Fruit fly (Drosophila melanogaster) whole organism, embryonic: ENCODE data around the gene Dpy-30L1.
A peak's percentile ranks its signal among the peaks of the same experiment; 100 is the strongest.

Experiments
- Atf6 ChIP-seq: fragments of 200-800 bp; sonication (Bioruptor generic); IDR thresholded peaks from 2 replicates; pipeline ENCODE4 v1.3.6; 2022; ENCODE audit warnings: missing biosample characterization, missing genetic modification characterization
- CG10366 ChIP-seq: fragments of 200-800 bp; sonication (Bioruptor generic); IDR thresholded peaks from 2 replicates; pipeline ENCODE4 v1.3.6; 2022; ENCODE audit warnings: missing biosample characterization, missing genetic modification characterization
- CG10654 ChIP-seq: fragments of 200-800 bp; sonication (Bioruptor generic); optimal IDR thresholded peaks from 2 replicates; lab custom pipeline; 2016; ENCODE audit warnings: missing biosample characterization, missing genetic modification characterization
- CG1233 ChIP-seq: fragments of 200-800 bp; sonication (Bioruptor generic); optimal IDR thresholded peaks from 4 replicates; lab custom pipeline; 2018; ENCODE audit warnings: missing biosample characterization, mild to moderate bottlenecking, missing genetic modification characterization
- CG14050 ChIP-seq: fragments of 200-800 bp; sonication (Bioruptor generic); IDR thresholded peaks from 3 replicates; pipeline ENCODE4 v1.3.6; 2022; ENCODE audit warnings: missing biosample characterization, missing genetic modification characterization
- CG14441 ChIP-seq: fragments of 200-800 bp; sonication (Bioruptor generic); IDR thresholded peaks from 2 replicates; pipeline ENCODE4 v1.3.6; 2022; ENCODE audit warnings: missing biosample characterization, missing genetic modification characterization
- CG14965 ChIP-seq: fragments of 200-800 bp; sonication (Bioruptor generic); optimal IDR thresholded peaks from 2 replicates; lab custom pipeline; 2016; ENCODE audit warnings: missing biosample characterization, missing genetic modification characterization, borderline replicate concordance
- CG15479 ChIP-seq: fragments of 200-800 bp; sonication (Bioruptor generic); optimal IDR thresholded peaks from 3 replicates; lab custom pipeline; 2019; ENCODE audit warnings: missing biosample characterization, mild to moderate bottlenecking, missing genetic modification characterization, moderate library complexity
- CG16863 ChIP-seq: fragments of 200-800 bp; sonication (Bioruptor generic); optimal IDR thresholded peaks from 3 replicates; lab custom pipeline; 2016; ENCODE audit warnings: missing biosample characterization, missing genetic modification characterization
- CG17186 ChIP-seq: fragments of 200-800 bp; sonication (Bioruptor generic); optimal IDR thresholded peaks from 3 replicates; lab custom pipeline; 2017; ENCODE audit warnings: missing biosample characterization, missing genetic modification reagents, missing genetic modification characterization
- CG17328 ChIP-seq: fragments of 200-800 bp; sonication (Bioruptor generic); IDR thresholded peaks from 2 replicates; pipeline ENCODE4 v1.3.6; 2022; ENCODE audit warnings: missing biosample characterization, missing genetic modification characterization
- CG2116 ChIP-seq: fragments of 200-800 bp; sonication (Bioruptor generic); optimal IDR thresholded peaks from 3 replicates; lab custom pipeline; 2018; ENCODE audit warnings: missing biosample characterization, mild to moderate bottlenecking, missing genetic modification characterization
- CG2202 ChIP-seq: fragments of 200-800 bp; sonication (Bioruptor generic); optimal IDR thresholded peaks from 2 replicates; lab custom pipeline; 2018; ENCODE audit warnings: missing biosample characterization, mild to moderate bottlenecking, missing genetic modification characterization
- CG31441 ChIP-seq: fragments of 200-800 bp; sonication (Bioruptor generic); IDR thresholded peaks from 2 replicates; pipeline ENCODE4 v1.3.6; 2022; ENCODE audit warnings: missing biosample characterization, missing genetic modification characterization
- CG3163 ChIP-seq: fragments of 200-800 bp; sonication (Bioruptor generic); optimal IDR thresholded peaks from 3 replicates; lab custom pipeline; 2016; ENCODE audit warnings: missing biosample characterization, missing genetic modification characterization
- CG4328 ChIP-seq: fragments of 200-800 bp; sonication (Bioruptor generic); optimal IDR thresholded peaks from 3 replicates; lab custom pipeline; 2017; ENCODE audit warnings: missing biosample characterization, missing genetic modification reagents, missing genetic modification characterization
- CG7987 ChIP-seq: fragments of 200-800 bp; sonication (Bioruptor generic); optimal IDR thresholded peaks from 2 replicates; lab custom pipeline; 2018; ENCODE audit warnings: missing biosample characterization, mild to moderate bottlenecking, missing genetic modification characterization, moderate library complexity
- CG8290 ChIP-seq, 3 experiments: fragments of 200-800 bp; sonication (Bioruptor generic); optimal IDR thresholded peaks; 2 replicates each; lab custom pipeline; 2016 to 2019; ENCODE audit warnings: missing biosample characterization in 3 of 3, missing genetic modification characterization in 3 of 3, mild to moderate bottlenecking in 2 of 3, moderate library complexity in 1 of 3
- CG8359 ChIP-seq: fragments of 200-800 bp; sonication (Bioruptor generic); optimal IDR thresholded peaks from 2 replicates; lab custom pipeline; 2017; ENCODE audit warnings: missing biosample characterization, mild to moderate bottlenecking, missing genetic modification characterization, borderline replicate concordance
- CG9817 ChIP-seq: fragments of 200-800 bp; sonication (Bioruptor generic); optimal IDR thresholded peaks from 2 replicates; lab custom pipeline; 2018; ENCODE audit warnings: missing biosample characterization, mild to moderate bottlenecking, missing genetic modification characterization, moderate library complexity
- Camta ChIP-seq: fragments of 200-800 bp; sonication (Bioruptor generic); optimal IDR thresholded peaks from 2 replicates; lab custom pipeline; 2016; ENCODE audit warnings: missing biosample characterization, missing genetic modification characterization
- Dref ChIP-seq: fragments of 200-800 bp; sonication (Bioruptor generic); IDR thresholded peaks from 2 replicates; pipeline ENCODE4 v1.3.6; 2022; ENCODE audit warnings: missing biosample characterization, missing genetic modification characterization
- Ets97D ChIP-seq: fragments of 200-800 bp; sonication (Bioruptor generic); optimal IDR thresholded peaks from 3 replicates; lab custom pipeline; 2016; ENCODE audit warnings: missing biosample characterization, missing genetic modification characterization
- Gsc ChIP-seq: fragments of 200-800 bp; sonication (Bioruptor generic); IDR thresholded peaks from 2 replicates; pipeline ENCODE4 v1.3.6; 2022; ENCODE audit warnings: missing biosample characterization, missing genetic modification characterization
- H2.0 ChIP-seq: fragments of 200-800 bp; sonication (Bioruptor generic); IDR thresholded peaks from 2 replicates; pipeline ENCODE4 v1.3.6; 2022; ENCODE audit warnings: missing biosample characterization, missing genetic modification characterization
- Hr39 ChIP-seq: fragments of >200 bp; optimal IDR thresholded peaks from 2 replicates; lab custom pipeline; 2017
- Lim3 ChIP-seq: fragments of 200-800 bp; sonication (Bioruptor generic); IDR thresholded peaks from 2 replicates; pipeline ENCODE4 v1.3.6; 2022; ENCODE audit warnings: missing biosample characterization, missing genetic modification characterization
- Mes4 ChIP-seq: fragments of 200-800 bp; sonication (Bioruptor generic); optimal IDR thresholded peaks from 2 replicates; lab custom pipeline; 2016; ENCODE audit warnings: missing biosample characterization, missing genetic modification characterization
- Myb ChIP-seq: fragments of 200-800 bp; sonication (Bioruptor generic); optimal IDR thresholded peaks from 2 replicates; lab custom pipeline; 2016; ENCODE audit warnings: missing biosample characterization, missing genetic modification characterization
- NC2α ChIP-seq: fragments of 200-800 bp; sonication (Bioruptor generic); optimal IDR thresholded peaks from 2 replicates; lab custom pipeline; 2016; ENCODE audit warnings: missing biosample characterization, missing genetic modification characterization
- NFAT ChIP-seq: fragments of 200-800 bp; sonication (Bioruptor generic); IDR thresholded peaks from 2 replicates; pipeline ENCODE4 v1.3.6; 2022; ENCODE audit warnings: missing biosample characterization, missing genetic modification characterization
- Nf-YA ChIP-seq: fragments of 200-800 bp; sonication (Bioruptor generic); IDR thresholded peaks from 2 replicates; pipeline ENCODE4 v1.3.6; 2022; ENCODE audit warnings: missing biosample characterization, missing genetic modification characterization
- Nf-YC ChIP-seq: fragments of 200-800 bp; optimal IDR thresholded peaks from 3 replicates; lab custom pipeline; 2019; ENCODE audit warnings: missing biosample characterization, mild to moderate bottlenecking, missing genetic modification characterization, moderate library complexity
- Pdp1 ChIP-seq, 2 experiments: fragments of 200-800 bp; sonication (Bioruptor generic); optimal IDR thresholded peaks; 3 replicates each; lab custom pipeline; 2016; ENCODE audit warnings: missing biosample characterization in 2 of 2, missing genetic modification characterization in 2 of 2, mild to moderate bottlenecking in 1 of 2, moderate library complexity in 1 of 2
- aop ChIP-seq: fragments of 200-800 bp; sonication (Bioruptor generic); IDR thresholded peaks from 2 replicates; pipeline ENCODE4 v1.3.6; 2022; ENCODE audit warnings: missing biosample characterization, missing genetic modification characterization
- az2 ChIP-seq: fragments of 200-800 bp; sonication (Bioruptor generic); optimal IDR thresholded peaks from 3 replicates; lab custom pipeline; 2016; ENCODE audit warnings: missing biosample characterization, missing genetic modification characterization
- crol ChIP-seq: fragments of 200-800 bp; sonication (Bioruptor generic); IDR thresholded peaks from 2 replicates; pipeline ENCODE4 v1.3.6; 2022; ENCODE audit warnings: missing biosample characterization, missing genetic modification characterization
- dan ChIP-seq: fragments of 200-800 bp; sonication (Bioruptor generic); IDR thresholded peaks from 2 replicates; pipeline ENCODE4 v1.3.6; 2022; ENCODE audit warnings: missing biosample characterization, missing genetic modification characterization
- eve ChIP-seq, 2 experiments: fragments of >200 bp; optimal IDR thresholded peaks; 2 replicates each; lab custom pipeline; 2017; ENCODE audit warnings: missing biosample characterization in 2 of 2, missing genetic modification characterization in 2 of 2
- fd3F ChIP-seq: fragments of 200-800 bp; sonication (Bioruptor generic); optimal IDR thresholded peaks from 2 replicates; lab custom pipeline; 2018; ENCODE audit warnings: missing biosample characterization, mild to moderate bottlenecking, missing genetic modification characterization, moderate library complexity
- gce ChIP-seq: fragments of 200-800 bp; sonication (Bioruptor generic); IDR thresholded peaks from 3 replicates; pipeline ENCODE4 v1.3.6; 2022; ENCODE audit warnings: missing biosample characterization, missing genetic modification characterization
- gsb-n ChIP-seq: fragments of 200-800 bp; sonication (Bioruptor generic); optimal IDR thresholded peaks from 3 replicates; lab custom pipeline; 2018; ENCODE audit warnings: missing biosample characterization, mild to moderate bottlenecking, missing genetic modification characterization
- klu ChIP-seq: fragments of 200-800 bp; sonication (Bioruptor generic); IDR thresholded peaks from 2 replicates; pipeline ENCODE4 v1.3.6; 2022; ENCODE audit warnings: missing biosample characterization, missing genetic modification characterization
- maf-S ChIP-seq: fragments of 200-800 bp; sonication (Bioruptor generic); optimal IDR thresholded peaks from 2 replicates; lab custom pipeline; 2016; ENCODE audit warnings: missing biosample characterization, missing genetic modification characterization
- nerfin-1 ChIP-seq: fragments of 200-800 bp; sonication (Bioruptor generic); optimal IDR thresholded peaks from 3 replicates; lab custom pipeline; 2019; ENCODE audit warnings: missing biosample characterization, mild to moderate bottlenecking, missing genetic modification characterization, moderate library complexity
- pita ChIP-seq: fragments of 200-800 bp; sonication (Bioruptor generic); optimal IDR thresholded peaks from 2 replicates; lab custom pipeline; 2017; ENCODE audit warnings: missing biosample characterization, mild to moderate bottlenecking, missing genetic modification characterization
- scrt ChIP-seq: fragments of 200-800 bp; sonication (Bioruptor generic); optimal IDR thresholded peaks from 2 replicates; lab custom pipeline; 2018; ENCODE audit warnings: missing biosample characterization, mild to moderate bottlenecking, missing genetic modification characterization, moderate library complexity
- sd ChIP-seq: fragments of 200-800 bp; sonication (Bioruptor generic); optimal IDR thresholded peaks from 3 replicates; lab custom pipeline; 2018; ENCODE audit warnings: missing biosample characterization, mild to moderate bottlenecking, missing genetic modification characterization, moderate library complexity
- tin ChIP-seq: fragments of 200-800 bp; sonication (Bioruptor generic); optimal IDR thresholded peaks from 3 replicates; lab custom pipeline; 2016; ENCODE audit warnings: missing biosample characterization, missing genetic modification characterization
- tna ChIP-seq: fragments of 200-800 bp; sonication (Bioruptor generic); IDR thresholded peaks from 2 replicates; pipeline ENCODE4 v1.3.6; 2022; ENCODE audit warnings: missing biosample characterization, missing genetic modification characterization; ENCODE audit not compliant: partially characterized antibody
- toy ChIP-seq: fragments of 200-800 bp; sonication (Bioruptor generic); IDR thresholded peaks from 2 replicates; pipeline ENCODE4 v1.3.6; 2022; ENCODE audit warnings: missing biosample characterization, missing genetic modification characterization
- wdn ChIP-seq: fragments of 200-800 bp; sonication (Bioruptor generic); IDR thresholded peaks from 2 replicates; pipeline ENCODE4 v1.3.6; 2022; ENCODE audit warnings: missing biosample characterization, missing genetic modification characterization

Gene Dpy-30L1

dm6 chr2L:10767597-10768188 is 35.2 kb downstream of the Dpy-30L1 start, which contains the start of gene Ubc2 (continued):
- TF ChIP-seq nerfin-1 (tag; lab: Kevin White, UChicago), result no peak
- TF ChIP-seq Atf6, result no peak
- TF ChIP-seq dan (GFP tag; lab: Robert Waterston, UW), result no peak
- peak; percentile 75 for TF ChIP-seq tna (GFP tag; lab: Robert Waterston, UW)
- no peak for TF ChIP-seq crol
- no peak for TF ChIP-seq CG14050 (GFP tag; lab: Robert Waterston, UW)
- TF ChIP-seq Myb (GFP tag; lab: Kevin White, UChicago), result peak; percentile 87
- TF ChIP-seq Dref (GFP tag; lab: Robert Waterston, UW), result peak; percentile 94
- TF ChIP-seq CG14441 (GFP tag; lab: Robert Waterston, UW), result 0 out of 2 replicates have a peak, but pooled peaks have one; percentile 24
- TF ChIP-seq CG8290 (GFP tag; optimal IDR thresholded peaks at IDR 0.05; lab: Kevin White, UChicago), result peak; percentile 17
- no peak for TF ChIP-seq CG8290 (tag; optimal IDR thresholded peaks at IDR 0.05; lab: Kevin White, UChicago)
- no peak for TF ChIP-seq fd3F
- no peak for TF ChIP-seq gce (GFP tag; lab: Robert Waterston, UW)
- no peak for TF ChIP-seq CG14965 (GFP tag; lab: Kevin White, UChicago)
- no peak for TF ChIP-seq Nf-YA (GFP tag; lab: Robert Waterston, UW)
- no peak for TF ChIP-seq CG31441 (GFP tag; lab: Robert Waterston, UW)
- TF ChIP-seq CG7987 (GFP tag; lab: Kevin White, UChicago), result peak; percentile 13
- no peak for TF ChIP-seq eve (GFP tag; optimal IDR thresholded peaks at IDR 0.05; lab: Kevin White, UChicago)
- no peak for TF ChIP-seq NC2α (GFP tag; lab: Kevin White, UChicago)
- TF ChIP-seq klu (GFP tag; lab: Robert Waterston, UW), result no peak
- TF ChIP-seq CG10366, result no peak
- TF ChIP-seq CG4328 (GFP tag; lab: Kevin White, UChicago), result no peak
- TF ChIP-seq CG9817 (tag; lab: Kevin White, UChicago), result no peak
- TF ChIP-seq CG8359 (GFP tag; lab: Kevin White, UChicago), result no peak
- TF ChIP-seq toy (GFP tag; lab: Robert Waterston, UW), result no peak
- no peak for TF ChIP-seq Hr39 (lab: Kevin White, UChicago)
- no peak for TF ChIP-seq CG15479 (GFP tag; lab: Kevin White, UChicago)
- no peak for TF ChIP-seq pita
- TF ChIP-seq Mes4 (GFP tag; lab: Kevin White, UChicago), result no peak
- TF ChIP-seq tin, result peak; percentile 34
- peak; percentile 90 for TF ChIP-seq CG2116 (GFP tag; lab: Kevin White, UChicago)
- no peak for TF ChIP-seq aop (GFP tag; lab: Robert Waterston, UW)
- no peak for TF ChIP-seq sd (tag; lab: Kevin White, UChicago)
- TF ChIP-seq Nf-YC (tag; lab: Kevin White, UChicago), result peak; percentile 3
- no peak for TF ChIP-seq Lim3 (GFP tag; lab: Robert Waterston, UW)
- TF ChIP-seq scrt (GFP tag; lab: Kevin White, UChicago), result no peak
- no peak for TF ChIP-seq H2.0
- peak in 1 of 2 experiments; percentile 41 for TF ChIP-seq Pdp1 (GFP tag; optimal IDR thresholded peaks at IDR 0.05; lab: Kevin White, UChicago)
- TF ChIP-seq gsb-n, result no peak
- no peak for TF ChIP-seq CG1233 (GFP tag; lab: Kevin White, UChicago)
- TF ChIP-seq CG3163 (GFP tag; lab: Kevin White, UChicago), result no peak
- peak; percentile 12 for TF ChIP-seq Camta
- no peak for TF ChIP-seq CG16863 (GFP tag; lab: Kevin White, UChicago)
- TF ChIP-seq CG2202 (tag; lab: Kevin White, UChicago), result no peak
- no peak for TF ChIP-seq NFAT (GFP tag; lab: Robert Waterston, UW)
- no peak for TF ChIP-seq CG10654
- TF ChIP-seq az2, result no peak
- peak; percentile 94 for TF ChIP-seq Ets97D (GFP tag; lab: Kevin White, UChicago)
- no peak for TF ChIP-seq wdn (GFP tag; lab: Robert Waterston, UW)
- peak; percentile 11 for TF ChIP-seq maf-S (GFP tag; lab: Kevin White, UChicago)
- TF ChIP-seq Gsc (GFP tag; lab: Robert Waterston, UW), result no peak
- TF ChIP-seq CG17186, result peak; percentile 78
- TF ChIP-seq CG17328 (GFP tag; lab: Robert Waterston, UW), result no peak
